Worm (Caenorhabditis elegans) whole organism, late embryonic: Measurements from ENCODE around the gene T08D10.3.

ENCODE experiments used
- C08G9.2 ChIP-seq: sonication (generic microtip); optimal IDR thresholded peaks from 2 replicates; lab custom pipeline; 2016; ENCODE audit warnings: mild to moderate bottlenecking, missing genetic modification characterization, moderate library complexity, missing compliant biosample characterization
- nfya-1 ChIP-seq: sonication (generic microtip); optimal IDR thresholded peaks from 2 replicates; lab custom pipeline; 2017; ENCODE audit warnings: missing genetic modification characterization, mild to moderate bottlenecking, missing compliant biosample characterization, antibody characterized with exemption, moderate library complexity
- rnt-1 ChIP-seq: sonication (generic microtip); optimal IDR thresholded peaks from 2 replicates; lab custom pipeline; 2016; ENCODE audit warnings: missing genetic modification characterization, missing compliant biosample characterization

DNA sequence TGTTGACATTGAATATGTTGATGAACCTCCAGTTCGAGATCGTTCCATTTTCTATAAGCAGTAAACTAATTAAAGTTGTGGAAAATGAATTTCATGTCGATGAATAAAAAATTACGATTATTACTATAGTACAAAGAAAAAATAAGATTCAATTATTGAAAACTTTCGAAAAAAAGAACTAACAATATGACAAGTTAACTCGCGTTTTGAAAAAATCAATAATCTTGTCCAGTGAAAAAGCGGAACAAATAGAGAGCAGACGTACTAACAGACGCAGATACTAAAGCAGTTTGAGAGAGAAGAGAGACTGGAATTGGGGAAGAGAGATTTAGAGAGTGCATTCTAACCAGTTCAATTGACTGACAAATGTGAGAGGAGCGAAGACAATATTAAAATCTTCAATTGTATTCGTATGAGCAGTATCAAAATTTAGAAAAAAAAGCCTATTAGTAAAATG lies 19.4 kb downstream of the T08D10.3 start, which contains the start of gene set-6:
- TF ChIP-seq nfya-1 (tag; lab: Kevin White, UChicago) (peak; percentile 8), rnt-1 (tag; lab: Kevin White, UChicago) (no peak), C08G9.2 (tag; lab: Kevin White, UChicago) (no peak)
